Fruit fly (Drosophila melanogaster): ENCODE results near the gene Rab11.
A peak's percentile ranks its signal among the peaks of the same experiment; 100 is the strongest.

The Rab11 gene

DNA sequence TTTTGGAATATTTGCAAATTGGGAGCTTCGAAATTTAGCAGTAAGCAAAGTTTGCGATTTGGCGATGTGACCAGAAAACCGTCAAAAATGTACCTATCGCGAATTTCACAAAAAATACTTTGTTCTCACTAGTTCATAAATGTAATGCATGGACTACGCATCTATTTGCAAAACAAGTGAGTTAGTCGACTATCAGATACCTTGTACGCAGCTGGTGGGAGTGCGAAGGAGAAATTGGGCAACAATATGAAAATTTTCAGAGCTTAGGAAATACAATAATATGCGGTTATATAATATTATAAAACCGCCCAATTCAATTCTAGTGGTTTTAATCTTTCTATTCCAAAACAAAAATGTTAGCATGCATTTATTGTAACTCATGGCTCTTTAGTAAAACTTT lies 7.6 kb downstream of the Rab11 start, which contains the start of gene Bdbt (continued):
- TF ChIP-seq CG4820 (GFP tag; optimal IDR thresholded peaks at IDR 0.05), result no peak
- TF ChIP-seq CG7372 (GFP tag; IDR thresholded peaks at IDR 0.05), result no peak
- peak; percentile 32 for TF ChIP-seq Ssrp (tag; optimal IDR thresholded peaks at IDR 0.05)
- no peak for TF ChIP-seq CG5953 (GFP tag; IDR thresholded peaks at IDR 0.05)
- peak; percentile 32 for TF ChIP-seq Ets65A (GFP tag)
- 0 out of 3 replicates have a peak, but pooled peaks have one; percentile 55 for TF ChIP-seq Dbx (GFP tag; IDR thresholded peaks at IDR 0.05)
- no peak for TF ChIP-seq CG13624 (GFP tag; optimal IDR thresholded peaks at IDR 0.05)
- TF ChIP-seq slp2 (GFP tag; optimal IDR thresholded peaks at IDR 0.05), result no peak
- TF ChIP-seq MBD-R2 (GFP tag; IDR thresholded peaks at IDR 0.05), result peak; percentile 82
- TF ChIP-seq CG18619 (GFP tag; optimal IDR thresholded peaks at IDR 0.05), result no peak
- TF ChIP-seq CG14710 (tag; optimal IDR thresholded peaks at IDR 0.05), result peak; percentile 10
- no peak for TF ChIP-seq CG43689 (GFP tag; IDR thresholded peaks at IDR 0.05)
- no peak for TF ChIP-seq bigmax (GFP tag; optimal IDR thresholded peaks at IDR 0.05)
- TF ChIP-seq cad (GFP tag; optimal IDR thresholded peaks at IDR 0.05), result no peak
- TF ChIP-seq Optix (GFP tag; IDR thresholded peaks at IDR 0.05), result no peak
- TF ChIP-seq Dip3 (GFP tag; optimal IDR thresholded peaks at IDR 0.05), result peak; percentile 55
- TF ChIP-seq Ravus (GFP tag; IDR thresholded peaks at IDR 0.05), result no peak
- peak; percentile 91 for TF ChIP-seq CG16813 (GFP tag; IDR thresholded peaks at IDR 0.05; ENCODE audit: partially characterized antibody)
- TF ChIP-seq hbn (GFP tag; IDR thresholded peaks at IDR 0.05; ENCODE audit: partially characterized antibody), result 0 out of 2 replicates have a peak, but pooled peaks have one; percentile 22
- TF ChIP-seq CG12391 (tag; optimal IDR thresholded peaks at IDR 0.05), result no peak
- no peak for TF ChIP-seq pb (GFP tag; optimal IDR thresholded peaks at IDR 0.05)
- peak; percentile 53 for TF ChIP-seq Xbp1 (GFP tag; optimal IDR thresholded peaks at IDR 0.05)
- TF ChIP-seq CG15601 (tag; optimal IDR thresholded peaks at IDR 0.05), result no peak
- TF ChIP-seq Atf3 (GFP tag; optimal IDR thresholded peaks at IDR 0.05), result no peak
- TF ChIP-seq CG8388 (GFP tag; optimal IDR thresholded peaks at IDR 0.05), result no peak
- no peak for TF ChIP-seq CG11093 (GFP tag; IDR thresholded peaks at IDR 0.05)
- no peak for TF ChIP-seq CG3726 (GFP tag; IDR thresholded peaks at IDR 0.05)
- no peak for TF ChIP-seq tio (GFP tag; optimal IDR thresholded peaks at IDR 0.05)
- TF ChIP-seq lilli (GFP tag; optimal IDR thresholded peaks at IDR 0.05), result peak; percentile 65
- TF ChIP-seq CG9215 (GFP tag; IDR thresholded peaks at IDR 0.05), result no peak
- no peak for TF ChIP-seq lbe (GFP tag; optimal IDR thresholded peaks at IDR 0.05)
- TF ChIP-seq TFAM (GFP tag; optimal IDR thresholded peaks at IDR 0.05), result no peak
- TF ChIP-seq ac (GFP tag; optimal IDR thresholded peaks at IDR 0.05), result no peak
- TF ChIP-seq scrt (GFP tag; optimal IDR thresholded peaks at IDR 0.05), result no peak
- TF ChIP-seq dpn (GFP tag; optimal IDR thresholded peaks at IDR 0.05), result peak; percentile 50 to 56
- peak; percentile 11 for TF ChIP-seq CG10654 (GFP tag; optimal IDR thresholded peaks at IDR 0.05)
- no peak for TF ChIP-seq Mad (GFP tag; optimal IDR thresholded peaks at IDR 0.05)
- TF ChIP-seq CG4707 (GFP tag; optimal IDR thresholded peaks at IDR 0.05), result no peak
- no peak for TF ChIP-seq CG6854 (GFP tag; optimal IDR thresholded peaks at IDR 0.05)
- TF ChIP-seq Sox100B (GFP tag; optimal IDR thresholded peaks at IDR 0.05), result no peak
- no peak for TF ChIP-seq z (GFP tag; IDR thresholded peaks at IDR 0.05)
- TF ChIP-seq mirr (GFP tag; optimal IDR thresholded peaks at IDR 0.05), result no peak
- no peak for TF ChIP-seq CG8924 (tag; optimal IDR thresholded peaks at IDR 0.05)
- TF ChIP-seq CG9797 (GFP tag; optimal IDR thresholded peaks at IDR 0.05), result peak; percentile 34
- no peak for TF ChIP-seq Bdp1 (GFP tag; optimal IDR thresholded peaks at IDR 0.05)
- TF ChIP-seq zfh1 (GFP tag; IDR thresholded peaks at IDR 0.05), result no peak
- no peak for TF ChIP-seq cato (GFP tag; optimal IDR thresholded peaks at IDR 0.05; ENCODE audit: borderline replicate concordance)
- peak; percentile 13 to 94 for TF ChIP-seq Pdp1 (GFP tag; optimal IDR thresholded peaks at IDR 0.05)
- TF ChIP-seq ab (GFP tag; optimal IDR thresholded peaks at IDR 0.05), result no peak
- TF ChIP-seq CG9817 (tag; optimal IDR thresholded peaks at IDR 0.05), result no peak
- no peak for TF ChIP-seq run (tag; optimal IDR thresholded peaks at IDR 0.05)
- TF ChIP-seq CG2712 (tag; optimal IDR thresholded peaks at IDR 0.05), result no peak

Measured in whole organism, embryonic.